Worm (Caenorhabditis elegans): ENCODE results near the gene srbc-60.

srbc-60 gene

DNA sequence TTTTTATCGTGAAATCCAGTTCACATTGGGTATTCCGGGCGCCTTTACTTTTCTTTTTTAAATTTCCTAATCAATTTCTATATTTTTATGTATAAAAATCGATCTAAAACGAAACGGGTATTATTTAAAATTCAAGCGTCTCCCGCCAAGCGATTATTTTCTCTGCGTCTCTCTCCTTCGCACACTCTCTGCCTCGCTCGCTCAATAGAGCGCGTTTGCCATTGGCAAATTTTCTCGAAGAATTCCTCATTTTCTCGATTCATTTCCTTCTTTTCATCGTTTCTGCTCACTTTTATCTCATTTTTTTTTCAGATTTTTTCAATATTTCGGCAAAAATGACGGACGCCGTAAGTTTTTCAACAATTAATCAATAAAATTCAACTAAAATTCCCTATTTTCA, 6.8 kb upstream of the srbc-60 start, which contains the start of gene sti-1 (continued):
- TF ChIP-seq snpc-1.1 (tag; optimal IDR thresholded peaks at IDR 0.05; ENCODE audit: insufficient read depth) (peak; percentile 32), F57C9.4 (tag; optimal IDR thresholded peaks at IDR 0.05) (no peak), F52B5.7 (tag; optimal IDR thresholded peaks at IDR 0.05) (no peak), tbp1 (GFP tag; optimal IDR thresholded peaks at IDR 0.05) (peak; percentile 55), ztf-26 (tag; optimal IDR thresholded peaks at IDR 0.05) (peak; percentile 10), akir-1 (GFP tag; optimal IDR thresholded peaks at IDR 0.05) (no peak), madf-3 (GFP tag; IDR thresholded peaks at IDR 0.05) (peak; percentile 70; the same call in 1 of the 2 replicates), nhr-179 (tag; optimal IDR thresholded peaks at IDR 0.05) (no peak), zfh-2 (GFP tag; conservative IDR thresholded peaks at IDR 0.05) (no peak), lsy-27 (tag; optimal IDR thresholded peaks at IDR 0.05; ENCODE audit: borderline replicate concordance, insufficient read depth) (no peak), pbrm-1 (GFP tag; IDR thresholded peaks at IDR 0.05) (peak; percentile 84), F39B2.1 (GFP tag; IDR thresholded peaks at IDR 0.05) (no peak), lin-54 (GFP tag; optimal IDR thresholded peaks at IDR 0.05) (peak; percentile 94), snpc-4 (GFP tag; optimal IDR thresholded peaks at IDR 0.05) (no peak), snpc-4 (tag; optimal IDR thresholded peaks at IDR 0.05) (peak in 3 of 4 experiments; percentile 23 to 65 (median 61)), dox-1 (GFP tag; IDR thresholded peaks at IDR 0.05) (peak; percentile 66), madf-8 (GFP tag; conservative IDR thresholded peaks at IDR 0.05) (peak; percentile 34), sptf-2 (GFP tag; optimal IDR thresholded peaks at IDR 0.05) (no peak), ceh-91 (GFP tag; IDR thresholded peaks at IDR 0.05) (peak; percentile 47)

DNA sequence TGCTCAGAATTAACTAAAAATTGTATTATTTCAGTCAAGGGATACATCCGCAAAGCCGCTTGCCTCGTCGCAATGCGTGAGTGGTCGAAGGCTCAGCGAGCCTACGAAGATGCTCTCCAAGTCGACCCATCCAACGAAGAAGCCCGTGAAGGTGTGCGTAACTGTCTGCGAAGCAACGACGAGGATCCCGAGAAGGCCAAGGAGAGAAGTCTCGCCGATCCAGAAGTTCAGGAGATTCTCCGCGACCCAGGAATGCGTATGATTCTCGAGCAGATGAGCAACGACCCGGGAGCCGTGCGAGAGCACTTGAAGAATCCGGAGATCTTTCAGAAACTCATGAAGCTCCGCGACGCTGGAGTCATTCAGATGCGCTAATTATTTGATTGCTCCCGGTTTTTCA, 5.8 kb upstream of the srbc-60 start:
- TF ChIP-seq ztf-3 (GFP tag; optimal IDR thresholded peaks at IDR 0.05) (no peak), zfh-2 (GFP tag; conservative IDR thresholded peaks at IDR 0.05) (peak; percentile 60), F57A8.1 (GFP tag; optimal IDR thresholded peaks at IDR 0.05) (no peak)

DNA sequence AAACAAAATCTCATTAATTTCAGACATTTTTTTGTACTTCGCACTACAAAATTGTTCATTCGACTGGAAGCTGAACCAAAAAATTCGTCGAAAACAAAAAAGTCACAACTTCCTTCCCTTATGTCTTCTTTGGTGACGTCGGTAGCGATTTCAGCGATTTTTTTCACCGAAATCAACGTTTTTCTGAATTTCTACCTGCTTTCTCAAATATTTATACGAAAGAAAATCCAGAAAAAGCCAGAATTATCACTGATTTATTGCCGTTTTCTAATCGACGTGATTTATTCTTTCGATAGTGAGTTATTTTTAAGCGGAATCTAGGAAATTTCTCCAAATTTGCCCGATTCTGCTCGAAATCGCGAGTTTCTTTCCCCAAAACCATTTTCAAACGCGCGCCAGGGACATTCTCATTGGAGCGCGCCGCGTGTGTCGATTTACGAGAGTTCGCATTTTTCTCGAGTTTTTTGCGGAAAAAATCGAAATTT, 5.2 kb upstream of the srbc-60 start, which contains the start of gene srbc-58:
Gene srbc-58, plus strand, starts transcription at position 121 of the 485 bp plus-strand sequence.
- TF ChIP-seq tlf-1 (GFP tag; optimal IDR thresholded peaks at IDR 0.05): peak; percentile 72
- no peak for TF ChIP-seq F55B11.4 (tag; optimal IDR thresholded peaks at IDR 0.05; ENCODE audit: borderline replicate concordance, insufficient read depth)
- TF ChIP-seq F49E8.2 (tag; optimal IDR thresholded peaks at IDR 0.05; ENCODE audit: insufficient read depth): peak; percentile 43
- TF ChIP-seq B0035.1 (tag; optimal IDR thresholded peaks at IDR 0.05): no peak
- peak; percentile 27 for TF ChIP-seq madf-6 (GFP tag; IDR thresholded peaks at IDR 0.05)
- peak; percentile 85 for TF ChIP-seq efl-1 (GFP tag; optimal IDR thresholded peaks at IDR 0.05)
- TF ChIP-seq ceh-79 (tag; optimal IDR thresholded peaks at IDR 0.05): peak; percentile 8
- no peak for TF ChIP-seq F10E7.11 (tag; optimal IDR thresholded peaks at IDR 0.05)
- no peak for TF ChIP-seq ama-1 (optimal IDR thresholded peaks at IDR 0.05)
- peak in 1 of 2 experiments; percentile 52 for TF ChIP-seq ama-1 (GFP tag; optimal IDR thresholded peaks at IDR 0.05)
- TF ChIP-seq F52B5.7 (tag; optimal IDR thresholded peaks at IDR 0.05): no peak
- TF ChIP-seq pbrm-1 (GFP tag; IDR thresholded peaks at IDR 0.05): peak; percentile 39; the same call in 1 of the 2 replicates
- TF ChIP-seq egl-44 (GFP tag; IDR thresholded peaks at IDR 0.05): no peak
- TF ChIP-seq egl-18 (GFP tag; IDR thresholded peaks at IDR 0.05): no peak
- peak; percentile 83 for TF ChIP-seq B0336.3 (GFP tag; IDR thresholded peaks at IDR 0.05)
- TF ChIP-seq attf-5 (GFP tag; optimal IDR thresholded peaks at IDR 0.05): no peak
- TF ChIP-seq snpc-3.4 (tag; optimal IDR thresholded peaks at IDR 0.05): peak; percentile 49
- peak; percentile 2 for TF ChIP-seq T26A5.8 (tag; optimal IDR thresholded peaks at IDR 0.05)
- TF ChIP-seq lsy-27 (tag; optimal IDR thresholded peaks at IDR 0.05; ENCODE audit: borderline replicate concordance, insufficient read depth): no peak
- no peak for TF ChIP-seq ztf-6 (GFP tag; IDR thresholded peaks at IDR 0.05)
- TF ChIP-seq B0261.1 (tag; optimal IDR thresholded peaks at IDR 0.05): no peak
- no peak for TF ChIP-seq mel-28 (tag; optimal IDR thresholded peaks at IDR 0.05; ENCODE audit: borderline replicate concordance)
- no peak for TF ChIP-seq nfya-2 (GFP tag; IDR thresholded peaks at IDR 0.05)
- no peak for TF ChIP-seq F57C9.4 (tag; optimal IDR thresholded peaks at IDR 0.05)
- no peak for TF ChIP-seq snpc-4 (GFP tag; optimal IDR thresholded peaks at IDR 0.05)
- TF ChIP-seq snpc-4 (tag; optimal IDR thresholded peaks at IDR 0.05): peak in 2 of 4 experiments; percentile 10 to 39
- TF ChIP-seq hmg-1.2 (GFP tag; IDR thresholded peaks at IDR 0.05): no peak
- no peak for TF ChIP-seq hlh-26 (GFP tag; conservative IDR thresholded peaks at IDR 0.05)
- TF ChIP-seq cebp-1 (GFP tag; IDR thresholded peaks at IDR 0.05): no peak
- peak; percentile 30 for TF ChIP-seq cebp-1 (tag; optimal IDR thresholded peaks at IDR 0.05)

Measured in whole organism, young adult.